Fruit fly (Drosophila melanogaster) whole organism, embryonic: ENCODE results near the gene CG11596.

Experiments used
- Abd-B ChIP-seq: fragments of 200-800 bp; sonication (Bioruptor generic); optimal IDR thresholded peaks from 2 replicates; lab custom pipeline; 2018; ENCODE audit warnings: missing biosample characterization, mild to moderate bottlenecking, missing genetic modification characterization, moderate library complexity
- Atf6 ChIP-seq: fragments of 200-800 bp; sonication (Bioruptor generic); IDR thresholded peaks from 2 replicates; pipeline ENCODE4 v1.3.6; 2022; ENCODE audit warnings: missing biosample characterization, missing genetic modification characterization
- BEAF-32 ChIP-seq: fragments of 200-800 bp; sonication (Bioruptor generic); optimal IDR thresholded peaks from 3 replicates; lab custom pipeline; 2017; ENCODE audit warnings: missing biosample characterization, missing genetic modification characterization, mild to moderate bottlenecking, moderate library complexity, missing genetic modification reagents
- Bdp1 ChIP-seq: fragments of 200-800 bp; sonication (Bioruptor generic); optimal IDR thresholded peaks from 3 replicates; lab custom pipeline; 2016; ENCODE audit warnings: missing biosample characterization, missing genetic modification characterization
- CG11398 ChIP-seq: fragments of 200-800 bp; sonication (Bioruptor generic); optimal IDR thresholded peaks from 2 replicates; lab custom pipeline; 2016; ENCODE audit warnings: missing biosample characterization, missing genetic modification characterization
- CG11504 ChIP-seq: fragments of 200-800 bp; sonication (Bioruptor generic); optimal IDR thresholded peaks from 3 replicates; lab custom pipeline; 2019; ENCODE audit warnings: missing biosample characterization, mild to moderate bottlenecking, missing genetic modification characterization, moderate library complexity
- CG1233 ChIP-seq: fragments of 200-800 bp; sonication (Bioruptor generic); optimal IDR thresholded peaks from 4 replicates; lab custom pipeline; 2018; ENCODE audit warnings: missing biosample characterization, mild to moderate bottlenecking, missing genetic modification characterization
- CG12942 ChIP-seq: fragments of 200-800 bp; sonication (Bioruptor generic); optimal IDR thresholded peaks from 3 replicates; lab custom pipeline; 2016; ENCODE audit warnings: missing biosample characterization, missing genetic modification characterization
- CG13624 ChIP-seq: fragments of 200-800 bp; sonication (Bioruptor generic); optimal IDR thresholded peaks from 2 replicates; lab custom pipeline; 2016; ENCODE audit warnings: missing biosample characterization, missing genetic modification characterization
- CG14050 ChIP-seq: fragments of 200-800 bp; sonication (Bioruptor generic); IDR thresholded peaks from 3 replicates; pipeline ENCODE4 v1.3.6; 2022; ENCODE audit warnings: missing biosample characterization, missing genetic modification characterization
- CG14965 ChIP-seq: fragments of 200-800 bp; sonication (Bioruptor generic); optimal IDR thresholded peaks from 2 replicates; lab custom pipeline; 2016; ENCODE audit warnings: missing biosample characterization, missing genetic modification characterization, borderline replicate concordance
- CG15601 ChIP-seq: fragments of 200-800 bp; sonication (Bioruptor generic); optimal IDR thresholded peaks from 3 replicates; lab custom pipeline; 2019; ENCODE audit warnings: missing biosample characterization, mild to moderate bottlenecking, missing genetic modification characterization, moderate library complexity
- CG17359 ChIP-seq: fragments of 200-800 bp; sonication (Bioruptor generic); optimal IDR thresholded peaks from 3 replicates; lab custom pipeline; 2018; ENCODE audit warnings: missing biosample characterization, mild to moderate bottlenecking, missing genetic modification characterization, moderate library complexity
- CG17802 ChIP-seq: fragments of 200-800 bp; sonication (Bioruptor generic); optimal IDR thresholded peaks from 2 replicates; lab custom pipeline; 2018; ENCODE audit warnings: missing biosample characterization, mild to moderate bottlenecking, missing genetic modification characterization, moderate library complexity
- CG18619 ChIP-seq: fragments of 200-800 bp; sonication (Bioruptor generic); optimal IDR thresholded peaks from 3 replicates; lab custom pipeline; 2017; ENCODE audit warnings: missing biosample characterization, mild to moderate bottlenecking, missing genetic modification characterization
- CG18764 ChIP-seq: fragments of 200-800 bp; sonication (Bioruptor generic); optimal IDR thresholded peaks from 3 replicates; lab custom pipeline; 2016; ENCODE audit warnings: missing biosample characterization, missing genetic modification characterization
- CG2116 ChIP-seq: fragments of 200-800 bp; sonication (Bioruptor generic); optimal IDR thresholded peaks from 3 replicates; lab custom pipeline; 2018; ENCODE audit warnings: missing biosample characterization, mild to moderate bottlenecking, missing genetic modification characterization
- CG3726 ChIP-seq: fragments of 200-800 bp; sonication (Bioruptor generic); IDR thresholded peaks from 3 replicates; pipeline ENCODE4, ENCODE4 v1.3.6; 2022; ENCODE audit warnings: missing biosample characterization, missing genetic modification characterization
- CG7372 ChIP-seq: fragments of 200-800 bp; sonication (Bioruptor generic); IDR thresholded peaks from 2 replicates; pipeline ENCODE4 v1.3.6; 2022; ENCODE audit warnings: missing biosample characterization, missing genetic modification characterization
- CG8290 ChIP-seq, 3 experiments: fragments of 200-800 bp; sonication (Bioruptor generic); optimal IDR thresholded peaks; 2 replicates each; lab custom pipeline; 2016 to 2019; ENCODE audit warnings: missing biosample characterization in 3 of 3, missing genetic modification characterization in 3 of 3, mild to moderate bottlenecking in 2 of 3, moderate library complexity in 1 of 3
- CG9876 ChIP-seq: fragments of 200-800 bp; sonication (Bioruptor generic); optimal IDR thresholded peaks from 2 replicates; lab custom pipeline; 2016; ENCODE audit warnings: missing biosample characterization, missing genetic modification characterization
- CoRest ChIP-seq: fragments of 200-800 bp; sonication (Bioruptor generic); optimal IDR thresholded peaks from 3 replicates; lab custom pipeline; 2018; ENCODE audit warnings: missing biosample characterization, mild to moderate bottlenecking, missing genetic modification characterization, moderate library complexity
- D19A ChIP-seq: fragments of 200-800 bp; optimal IDR thresholded peaks from 3 replicates; lab custom pipeline; 2019; ENCODE audit warnings: missing biosample characterization, mild to moderate bottlenecking, missing genetic modification characterization, moderate library complexity
- H15 ChIP-seq: fragments of 200-800 bp; sonication (Bioruptor generic); IDR thresholded peaks from 3 replicates; pipeline ENCODE4 v1.3.6; 2022; ENCODE audit warnings: missing biosample characterization, missing genetic modification characterization
- Hey ChIP-seq: fragments of 200-800 bp; sonication (Bioruptor generic); optimal IDR thresholded peaks from 3 replicates; lab custom pipeline; 2018; ENCODE audit warnings: missing biosample characterization, mild to moderate bottlenecking, missing genetic modification characterization
- Lhr ChIP-seq: fragments of 200-800 bp; sonication (Bioruptor generic); optimal IDR thresholded peaks from 3 replicates; lab custom pipeline; 2017; ENCODE audit warnings: mild to moderate bottlenecking, missing biosample characterization, missing genetic modification reagents, missing genetic modification characterization
- Med ChIP-seq: fragments of 200-800 bp; sonication (Bioruptor generic); peaks from one replicate; lab custom pipeline; 2016; ENCODE audit warnings: missing biosample characterization, missing genetic modification characterization, mild to moderate bottlenecking, inconsistent platforms, moderate library complexity
- Mes4 ChIP-seq: fragments of 200-800 bp; sonication (Bioruptor generic); optimal IDR thresholded peaks from 2 replicates; lab custom pipeline; 2016; ENCODE audit warnings: missing biosample characterization, missing genetic modification characterization
- Mrtf ChIP-seq: fragments of 200-800 bp; sonication (Bioruptor generic); IDR thresholded peaks from 3 replicates; pipeline ENCODE4 v1.3.6; 2022; ENCODE audit warnings: missing biosample characterization, missing genetic modification characterization
- NC2β ChIP-seq: fragments of 200-800 bp; sonication (Bioruptor generic); optimal IDR thresholded peaks from 2 replicates; lab custom pipeline; 2016; ENCODE audit warnings: missing biosample characterization, missing genetic modification characterization
- NfI ChIP-seq: fragments of 200-800 bp; sonication (Bioruptor generic); optimal IDR thresholded peaks from 3 replicates; lab custom pipeline; 2018; ENCODE audit warnings: missing biosample characterization, mild to moderate bottlenecking, missing genetic modification characterization, moderate library complexity
- Poxn ChIP-seq: fragments of 200-800 bp; sonication (Bioruptor generic); IDR thresholded peaks from 2 replicates; pipeline ENCODE4 v1.3.6; 2022; ENCODE audit warnings: missing biosample characterization, missing genetic modification characterization
- ash1 ChIP-seq: fragments of 200-800 bp; sonication (Bioruptor generic); optimal IDR thresholded peaks from 2 replicates; lab custom pipeline; 2018; ENCODE audit warnings: missing biosample characterization, mild to moderate bottlenecking, missing genetic modification characterization
- az2 ChIP-seq: fragments of 200-800 bp; sonication (Bioruptor generic); optimal IDR thresholded peaks from 3 replicates; lab custom pipeline; 2016; ENCODE audit warnings: missing biosample characterization, missing genetic modification characterization
- chn ChIP-seq: fragments of 200-800 bp; sonication (Bioruptor generic); optimal IDR thresholded peaks from 2 replicates; lab custom pipeline; 2016; ENCODE audit warnings: missing biosample characterization, missing genetic modification characterization
- fd64A ChIP-seq: fragments of 200-800 bp; sonication (Bioruptor generic); optimal IDR thresholded peaks from 3 replicates; lab custom pipeline; 2018; ENCODE audit warnings: missing biosample characterization, mild to moderate bottlenecking, missing genetic modification characterization
- fru ChIP-seq: fragments of >200 bp; optimal IDR thresholded peaks from 2 replicates; lab custom pipeline; 2017
- fu2 ChIP-seq: fragments of 200-800 bp; sonication (Bioruptor generic); optimal IDR thresholded peaks from 2 replicates; lab custom pipeline; 2016; ENCODE audit warnings: missing biosample characterization, missing genetic modification characterization
- insv ChIP-seq, 2 experiments: fragments of 200-800 bp; sonication (Bioruptor generic); optimal IDR thresholded peaks; 3 replicates each; lab custom pipeline; 2016 to 2018; ENCODE audit warnings: missing biosample characterization in 2 of 2, missing genetic modification characterization in 2 of 2
- lab ChIP-seq: fragments of 200-800 bp; sonication (Bioruptor generic); optimal IDR thresholded peaks from 3 replicates; lab custom pipeline; 2017; ENCODE audit warnings: missing biosample characterization, missing genetic modification characterization, mild to moderate bottlenecking, moderate library complexity, missing genetic modification reagents
- lmd ChIP-seq: fragments of 200-800 bp; sonication (Bioruptor generic); IDR thresholded peaks from 2 replicates; pipeline ENCODE4 v1.3.6; 2022; ENCODE audit warnings: missing biosample characterization, missing genetic modification characterization
- pum ChIP-seq: fragments of 200-800 bp; sonication (Bioruptor generic); optimal IDR thresholded peaks from 2 replicates; lab custom pipeline; 2016; ENCODE audit warnings: missing biosample characterization, missing genetic modification characterization
- repo ChIP-seq: fragments of 200-800 bp; sonication (Bioruptor generic); optimal IDR thresholded peaks from 2 replicates; lab custom pipeline; 2016; ENCODE audit warnings: missing biosample characterization, missing genetic modification characterization
- rib ChIP-seq: fragments of 200-800 bp; sonication (Bioruptor generic); IDR thresholded peaks from 2 replicates; pipeline ENCODE4 v1.3.6; 2022; ENCODE audit warnings: missing biosample characterization, missing genetic modification characterization
- schlank ChIP-seq: fragments of 200-800 bp; sonication (Bioruptor generic); optimal IDR thresholded peaks from 2 replicates; lab custom pipeline; 2018; ENCODE audit warnings: missing biosample characterization, mild to moderate bottlenecking, missing genetic modification characterization
- sens ChIP-seq: fragments of 200-800 bp; sonication (Bioruptor generic); peaks from one replicate; lab custom pipeline; 2016; ENCODE audit warnings: missing biosample characterization, missing genetic modification characterization
- stwl ChIP-seq: fragments of 200-800 bp; sonication (Bioruptor generic); optimal IDR thresholded peaks from 3 replicates; lab custom pipeline; 2018; ENCODE audit warnings: missing biosample characterization, mild to moderate bottlenecking, missing genetic modification characterization, moderate library complexity
- tin ChIP-seq: fragments of 200-800 bp; sonication (Bioruptor generic); optimal IDR thresholded peaks from 3 replicates; lab custom pipeline; 2016; ENCODE audit warnings: missing biosample characterization, missing genetic modification characterization
- tll ChIP-seq, 2 experiments: fragments of 200-800 bp in 1 of 2; fragments of >200 bp in 1 of 2; sonication (Bioruptor generic) in 1 of 2; optimal IDR thresholded peaks; 2 replicates each; lab custom pipeline; 2017 to 2019; ENCODE audit warnings: missing biosample characterization in 2 of 2, missing genetic modification characterization in 2 of 2, mild to moderate bottlenecking in 1 of 2, moderate library complexity in 1 of 2
- usp ChIP-seq: fragments of >200 bp; optimal IDR thresholded peaks from 2 replicates; lab custom pipeline; 2017; ENCODE audit warnings: missing biosample characterization, missing genetic modification characterization

CG11596 gene

dm6 chrX:1963591-1964216 lies 36.2 kb downstream of the CG11596 start (continued):
- TF ChIP-seq pum (GFP tag; lab: Kevin White, UChicago) (peak; percentile 95), Poxn (GFP tag; lab: Robert Waterston, UW) (peak; percentile 50; the same call in 1 of the 2 replicates), CG18619 (GFP tag; lab: Kevin White, UChicago) (peak; percentile 91), D19A (tag; lab: Kevin White, UChicago) (peak; percentile 79), CG3726 (peak; percentile 94), tll (GFP tag; optimal IDR thresholded peaks at IDR 0.05; lab: Kevin White, UChicago) (no peak), CoRest (tag; lab: Kevin White, UChicago) (peak; percentile 94), Abd-B (peak; percentile 93), ash1 (GFP tag; lab: Kevin White, UChicago) (peak; percentile 32), fd64A (GFP tag; lab: Kevin White, UChicago) (peak; percentile 91), CG2116 (GFP tag; lab: Kevin White, UChicago) (peak; percentile 14), CG17359 (peak; percentile 97), CG13624 (GFP tag; lab: Kevin White, UChicago) (peak; percentile 91), Lhr (peak; percentile 68), insv (GFP tag; optimal IDR thresholded peaks at IDR 0.05; lab: Kevin White, UChicago) (peak in 1 of 2 experiments; percentile 44), usp (GFP tag; lab: Kevin White, UChicago) (no peak), CG15601 (tag; lab: Kevin White, UChicago) (peak; percentile 89), tin (GFP tag; lab: Kevin White, UChicago) (peak; percentile 96), Mrtf (GFP tag; lab: Robert Waterston, UW) (peak; percentile 97), CG11504 (peak; percentile 95), NC2β (GFP tag; lab: Kevin White, UChicago) (peak; percentile 86), CG9876 (GFP tag; lab: Kevin White, UChicago) (peak; percentile 83), CG14050 (GFP tag; lab: Robert Waterston, UW) (peak; percentile 96), Atf6 (GFP tag; lab: Robert Waterston, UW) (peak; percentile 93), Hey (peak; percentile 77), az2 (GFP tag; lab: Kevin White, UChicago) (peak; percentile 96), fu2 (GFP tag; lab: Kevin White, UChicago) (peak; percentile 89), CG17802 (tag; lab: Kevin White, UChicago) (peak; percentile 83), rib (GFP tag; lab: Robert Waterston, UW) (peak; percentile 84), repo (GFP tag; lab: Kevin White, UChicago) (peak; percentile 92), BEAF-32 (no peak), Med (GFP tag; lab: Kevin White, UChicago) (peak; percentile 99), fru (lab: Kevin White, UChicago) (no peak), lmd (GFP tag; lab: Robert Waterston, UW) (peak; percentile 97), H15 (GFP tag; lab: Robert Waterston, UW) (peak; percentile 95), Bdp1 (peak; percentile 80), lab (peak; percentile 96), CG12942 (peak; percentile 92), chn (peak; percentile 92), schlank (peak; percentile 87), CG11398 (peak; percentile 79), CG8290 (GFP tag; optimal IDR thresholded peaks at IDR 0.05; lab: Kevin White, UChicago) (peak; percentile 47), CG8290 (tag; optimal IDR thresholded peaks at IDR 0.05; lab: Kevin White, UChicago) (peak; percentile 41 to 99), NfI (GFP tag; lab: Kevin White, UChicago) (peak; percentile 96), stwl (tag; lab: Kevin White, UChicago) (no peak), sens (GFP tag; lab: Kevin White, UChicago) (peak; percentile 99), CG14965 (GFP tag; lab: Kevin White, UChicago) (peak; percentile 70), CG18764 (GFP tag; lab: Kevin White, UChicago) (peak; percentile 89), Mes4 (peak; percentile 90), CG1233 (GFP tag; lab: Kevin White, UChicago) (peak; percentile 93), CG7372 (GFP tag; lab: Robert Waterston, UW) (peak; percentile 95)
